Worm (Caenorhabditis elegans): Measurements from ENCODE around the gene F59F4.3.

Gene F59F4.3

ce11 chrX:15848867-15849266 is 1.5 kb upstream of the F59F4.3 start:
- TF ChIP-seq ztf-11 (tag; optimal IDR thresholded peaks at IDR 0.05) (no peak), mab-5 (tag; optimal IDR thresholded peaks at IDR 0.05) (no peak), ceh-82 (tag; optimal IDR thresholded peaks at IDR 0.05) (no peak), unc-62 (GFP tag; optimal IDR thresholded peaks at IDR 0.05) (no peak), nhr-237 (tag; optimal IDR thresholded peaks at IDR 0.05) (no peak), ZK546.5 (tag; optimal IDR thresholded peaks at IDR 0.05) (no peak)

ce11 chrX:15846552-15846951 is 841 bp downstream of the F59F4.3 start:
- TF ChIP-seq unc-39 (tag; optimal IDR thresholded peaks at IDR 0.05) (no peak), crh-2 (tag; optimal IDR thresholded peaks at IDR 0.05) (peak; percentile 8), nhr-6 (tag; optimal IDR thresholded peaks at IDR 0.05) (no peak), nhr-237 (tag; optimal IDR thresholded peaks at IDR 0.05) (no peak), lin-39 (tag; optimal IDR thresholded peaks at IDR 0.05) (no peak), elt-1 (tag; optimal IDR thresholded peaks at IDR 0.05) (no peak), Y55F3AM.14 (GFP tag; optimal IDR thresholded peaks at IDR 0.05) (no peak), mbf-1 (tag; optimal IDR thresholded peaks at IDR 0.05) (no peak), alr-1 (tag; optimal IDR thresholded peaks at IDR 0.05) (no peak), lin-11 (tag; optimal IDR thresholded peaks at IDR 0.05) (no peak), dmd-4 (tag; optimal IDR thresholded peaks at IDR 0.05) (no peak), peb-1 (tag; optimal IDR thresholded peaks at IDR 0.05) (no peak), fos-1 (tag; optimal IDR thresholded peaks at IDR 0.05) (peak; percentile 16), sma-9 (GFP tag; optimal IDR thresholded peaks at IDR 0.05) (peak; percentile 21), sma-9 (tag; optimal IDR thresholded peaks at IDR 0.05) (no peak), nhr-23 (tag; optimal IDR thresholded peaks at IDR 0.05) (no peak), ztf-4 (tag; optimal IDR thresholded peaks at IDR 0.05) (no peak), aly-2 (tag; optimal IDR thresholded peaks at IDR 0.05) (no peak)

- TF ChIP-seq lin-13 (GFP tag; optimal IDR thresholded peaks at IDR 0.05) (no peak), nhr-6 (tag; optimal IDR thresholded peaks at IDR 0.05) (no peak), nhr-21 (tag; optimal IDR thresholded peaks at IDR 0.05) (no peak), peb-1 (tag; optimal IDR thresholded peaks at IDR 0.05) (no peak), mab-5 (tag; optimal IDR thresholded peaks at IDR 0.05) (no peak), sma-9 (GFP tag; optimal IDR thresholded peaks at IDR 0.05) (no peak), sma-9 (tag; optimal IDR thresholded peaks at IDR 0.05) (no peak), skn-1 (tag; optimal IDR thresholded peaks at IDR 0.05) (no peak), mbf-1 (tag; optimal IDR thresholded peaks at IDR 0.05) (no peak), crh-2 (tag; optimal IDR thresholded peaks at IDR 0.05) (no peak), lin-11 (tag; optimal IDR thresholded peaks at IDR 0.05) (no peak), ztf-1 (GFP tag; conservative IDR thresholded peaks at IDR 0.05) (no peak), blmp-1 (tag; optimal IDR thresholded peaks at IDR 0.05; ENCODE audit: insufficient read depth) (no peak), aly-2 (tag; optimal IDR thresholded peaks at IDR 0.05) (no peak), R02D3.7 (tag; optimal IDR thresholded peaks at IDR 0.05) (no peak), nhr-237 (tag; optimal IDR thresholded peaks at IDR 0.05) (no peak), ztf-11 (tag; optimal IDR thresholded peaks at IDR 0.05) (no peak), unc-62 (GFP tag; optimal IDR thresholded peaks at IDR 0.05) (no peak), ztf-4 (tag; optimal IDR thresholded peaks at IDR 0.05) (no peak)
Observed at ce11 chrX:15844330-15844729, 3.1 kb downstream of the F59F4.3 start.

- TF ChIP-seq nhr-21 (tag; optimal IDR thresholded peaks at IDR 0.05) (peak; percentile 27), Y55F3AM.14 (GFP tag; optimal IDR thresholded peaks at IDR 0.05) (no peak), fos-1 (tag; optimal IDR thresholded peaks at IDR 0.05) (peak; percentile 60), gmeb-1 (tag; optimal IDR thresholded peaks at IDR 0.05) (peak; percentile 4), ceh-16 (tag; optimal IDR thresholded peaks at IDR 0.05) (no peak), aly-2 (tag; optimal IDR thresholded peaks at IDR 0.05) (no peak), lsy-2 (tag; optimal IDR thresholded peaks at IDR 0.05) (peak; percentile 26 to 32), elt-3 (tag; optimal IDR thresholded peaks at IDR 0.05) (no peak), elt-1 (tag; optimal IDR thresholded peaks at IDR 0.05) (no peak), nhr-129 (tag; optimal IDR thresholded peaks at IDR 0.05) (peak; percentile 29), mdl-1 (tag; optimal IDR thresholded peaks at IDR 0.05) (no peak), lin-39 (tag; optimal IDR thresholded peaks at IDR 0.05) (no peak), sma-3 (GFP tag; optimal IDR thresholded peaks at IDR 0.05) (peak; percentile 23), F13H6.1 (tag; optimal IDR thresholded peaks at IDR 0.05) (peak; percentile 1), crh-2 (tag; optimal IDR thresholded peaks at IDR 0.05) (peak; percentile 29), mab-5 (tag; optimal IDR thresholded peaks at IDR 0.05) (no peak), sem-4 (tag; optimal IDR thresholded peaks at IDR 0.05) (peak; percentile 34), sma-9 (GFP tag; optimal IDR thresholded peaks at IDR 0.05) (peak; percentile 73), sma-9 (tag; optimal IDR thresholded peaks at IDR 0.05) (no peak)
Observed at ce11 chrX:15842492-15842891, 4.9 kb downstream of the F59F4.3 start.

All from whole organism, L2 larva.